Worm (Caenorhabditis elegans) whole organism, mixed stage, embryonic: ENCODE results near the gene camt-1.
A peak's percentile ranks its signal among the peaks of the same experiment; 100 is the strongest.

Experiments
- M03D4.4 ChIP-seq: sonication (generic microtip); optimal IDR thresholded peaks from 2 replicates; lab custom pipeline; 2017; ENCODE audit warnings: mild to moderate bottlenecking, missing genetic modification characterization, missing compliant biosample characterization
- bed-3 ChIP-seq: fragments of 200-800 bp; sonication (Bioruptor generic); optimal IDR thresholded peaks from 3 replicates; lab custom pipeline; 2018; ENCODE audit warnings: mild to moderate bottlenecking, missing genetic modification characterization, moderate library complexity, missing compliant biosample characterization
- blmp-1 ChIP-seq: fragments of 150-350 bp; optimal IDR thresholded peaks from 2 replicates; lab custom pipeline; 2014; ENCODE audit warnings: missing biosample characterization, missing genetic modification characterization
- ceh-39 ChIP-seq: fragments of 150-350 bp; optimal IDR thresholded peaks from 2 replicates; lab custom pipeline; 2014; ENCODE audit warnings: missing biosample characterization, missing genetic modification characterization
- ceh-43 ChIP-seq: fragments of 200-800 bp; sonication (Bioruptor generic); optimal IDR thresholded peaks from 2 replicates; lab custom pipeline; 2018; ENCODE audit warnings: mild to moderate bottlenecking, missing genetic modification characterization, moderate library complexity, missing compliant biosample characterization
- ceh-83 ChIP-seq: fragments of 200-800 bp; sonication (Bioruptor generic); optimal IDR thresholded peaks from 2 replicates; lab custom pipeline; 2018; ENCODE audit warnings: mild to moderate bottlenecking, missing genetic modification characterization, missing compliant biosample characterization
- ces-1 ChIP-seq: fragments of 150-350 bp; optimal IDR thresholded peaks from 2 replicates; lab custom pipeline; 2014; ENCODE audit warnings: missing biosample characterization, missing genetic modification reagents, missing genetic modification characterization
- cnd-1 ChIP-seq: fragments of 200-800 bp; sonication (Bioruptor generic); optimal IDR thresholded peaks from 2 replicates; lab custom pipeline; 2018; ENCODE audit warnings: mild to moderate bottlenecking, missing genetic modification characterization, missing compliant biosample characterization
- elt-1 ChIP-seq: sonication (generic microtip); optimal IDR thresholded peaks from 2 replicates; lab custom pipeline; 2017; ENCODE audit warnings: missing genetic modification characterization, mild to moderate bottlenecking, missing compliant biosample characterization, antibody characterized with exemption, moderate library complexity, borderline replicate concordance; ENCODE audit not compliant: insufficient read depth
- elt-3 ChIP-seq: fragments of 150-350 bp; optimal IDR thresholded peaks from 2 replicates; lab custom pipeline; 2014; ENCODE audit warnings: missing biosample characterization, missing genetic modification characterization
- flh-1 ChIP-seq: fragments of 200-800 bp; sonication (Bioruptor generic); optimal IDR thresholded peaks from 2 replicates; lab custom pipeline; 2018; ENCODE audit warnings: mild to moderate bottlenecking, missing genetic modification characterization, moderate library complexity, missing compliant biosample characterization
- ham-2 ChIP-seq: fragments of 200-800 bp; sonication (Bioruptor generic); optimal IDR thresholded peaks from 2 replicates; lab custom pipeline; 2018; ENCODE audit warnings: mild to moderate bottlenecking, missing genetic modification characterization, missing compliant biosample characterization
- hlh-1 ChIP-seq: fragments of 150-350 bp; optimal IDR thresholded peaks from 2 replicates; lab custom pipeline; 2014; ENCODE audit warnings: missing biosample characterization, missing genetic modification reagents, missing genetic modification characterization
- lin-13 ChIP-seq: fragments of 150-350 bp; optimal IDR thresholded peaks from 2 replicates; lab custom pipeline; 2014; ENCODE audit warnings: missing biosample characterization, missing genetic modification characterization
- lin-32 ChIP-seq: fragments of 200-800 bp; sonication (Bioruptor generic); optimal IDR thresholded peaks from 2 replicates; lab custom pipeline; 2018; ENCODE audit warnings: mild to moderate bottlenecking, missing genetic modification characterization, missing compliant biosample characterization
- lsy-2 ChIP-seq: fragments of 150-350 bp; optimal IDR thresholded peaks from 2 replicates; lab custom pipeline; 2014; ENCODE audit warnings: missing biosample characterization, missing genetic modification characterization
- mab-5 ChIP-seq: fragments of 150-350 bp; optimal IDR thresholded peaks from 2 replicates; lab custom pipeline; 2014; ENCODE audit warnings: missing biosample characterization, missing genetic modification characterization
- mep-1 ChIP-seq: fragments of 150-350 bp; optimal IDR thresholded peaks from 2 replicates; lab custom pipeline; 2017; ENCODE audit warnings: missing biosample characterization, missing genetic modification reagents, missing genetic modification characterization, inconsistent platforms
- mls-2 ChIP-seq: sonication (generic microtip); optimal IDR thresholded peaks from 2 replicates; lab custom pipeline; 2016; ENCODE audit warnings: mild to moderate bottlenecking, missing genetic modification characterization, moderate library complexity, missing compliant biosample characterization
- nhr-12 ChIP-seq: fragments of 150-350 bp; optimal IDR thresholded peaks from 2 replicates; lab custom pipeline; 2014; ENCODE audit warnings: missing biosample characterization, missing genetic modification characterization
- nhr-2 ChIP-seq: fragments of 150-350 bp; optimal IDR thresholded peaks from 2 replicates; lab custom pipeline; 2014; ENCODE audit warnings: missing biosample characterization, missing genetic modification characterization
- nhr-237 ChIP-seq: fragments of 150-350 bp; optimal IDR thresholded peaks from 2 replicates; lab custom pipeline; 2014; ENCODE audit warnings: missing biosample characterization, missing genetic modification characterization
- nhr-28 ChIP-seq: fragments of 150-350 bp; optimal IDR thresholded peaks from 2 replicates; lab custom pipeline; 2014; ENCODE audit warnings: missing biosample characterization, missing genetic modification characterization
- nhr-76 ChIP-seq: sonication (generic microtip); optimal IDR thresholded peaks from 2 replicates; lab custom pipeline; 2017; ENCODE audit warnings: missing biosample characterization, missing genetic modification characterization
- pha-4 ChIP-seq: fragments of 150-350 bp; optimal IDR thresholded peaks from 2 replicates; lab custom pipeline; 2018; ENCODE audit warnings: missing biosample characterization, missing genetic modification reagents, missing genetic modification characterization
- sem-2 ChIP-seq: fragments of 200-800 bp; sonication (Bioruptor generic); optimal IDR thresholded peaks from 2 replicates; lab custom pipeline; 2018; ENCODE audit warnings: mild to moderate bottlenecking, missing genetic modification characterization, missing compliant biosample characterization
- snpc-4 ChIP-seq: fragments of 150-350 bp; optimal IDR thresholded peaks from 2 replicates; lab custom pipeline; 2014; ENCODE audit warnings: missing biosample characterization, missing genetic modification characterization
- sptf-1 ChIP-seq: sonication (generic microtip); optimal IDR thresholded peaks from 2 replicates; lab custom pipeline; 2017; ENCODE audit warnings: mild to moderate bottlenecking, missing genetic modification characterization, moderate library complexity, missing compliant biosample characterization
- tbx-8 ChIP-seq: fragments of 200-800 bp; sonication (Bioruptor generic); optimal IDR thresholded peaks from 2 replicates; lab custom pipeline; 2018; ENCODE audit warnings: mild to moderate bottlenecking, missing genetic modification characterization, moderate library complexity, missing compliant biosample characterization
- unc-120 ChIP-seq: sonication (generic microtip); optimal IDR thresholded peaks from 2 replicates; lab custom pipeline; 2017; ENCODE audit warnings: missing genetic modification characterization, missing compliant biosample characterization; ENCODE audit not compliant: poor library complexity, severe bottlenecking
- unc-39 ChIP-seq: fragments of 150-350 bp; optimal IDR thresholded peaks from 2 replicates; lab custom pipeline; 2014; ENCODE audit warnings: missing biosample characterization, missing genetic modification characterization
- unc-62 ChIP-seq: fragments of 150-350 bp; optimal IDR thresholded peaks from 2 replicates; lab custom pipeline; 2014; ENCODE audit warnings: missing biosample characterization, missing genetic modification reagents, missing genetic modification characterization
- zip-8 ChIP-seq: fragments of 150-350 bp; optimal IDR thresholded peaks from 2 replicates; lab custom pipeline; 2014; ENCODE audit warnings: missing biosample characterization, missing genetic modification characterization
- ztf-11 ChIP-seq: fragments of 150-350 bp; optimal IDR thresholded peaks from 2 replicates; lab custom pipeline; 2014; ENCODE audit warnings: missing biosample characterization, missing genetic modification characterization

camt-1 gene

ce11 chrII:4517254-4517653 is 12.3 kb upstream of the camt-1 start:
- TF ChIP-seq lsy-2 (tag; lab: Kevin White, UChicago) = peak; percentile 14
- TF ChIP-seq nhr-12 (tag; lab: Kevin White, UChicago) = no peak
- peak; percentile 95 for TF ChIP-seq hlh-1 (tag; lab: Kevin White, UChicago)
- TF ChIP-seq ceh-43 = no peak
- TF ChIP-seq, all 35 proteins: peak for 2

- TF ChIP-seq M03D4.4 (tag; lab: Kevin White, UChicago) (peak; percentile 5), unc-120 (tag; lab: Kevin White, UChicago) (peak; percentile 90), hlh-1 (tag; lab: Kevin White, UChicago) (peak; percentile 99), nhr-28 (tag; lab: Kevin White, UChicago) (no peak), unc-62 (peak; percentile 79), elt-3 (no peak), nhr-2 (tag; lab: Kevin White, UChicago) (peak; percentile 12), pha-4 (tag; lab: Kevin White, UChicago) (no peak)
These were observed 11.3 kb upstream of the camt-1 start for ce11 chrII:4516291-4516690.

- TF ChIP-seq flh-1 (no peak), lsy-2 (tag; lab: Kevin White, UChicago) (no peak), unc-62 (no peak), zip-8 (tag; lab: Kevin White, UChicago) (no peak), mab-5 (tag; lab: Kevin White, UChicago) (no peak)
These were observed 7.0 kb upstream of the camt-1 start, which contains the start of gene cyp-23A1 for ce11 chrII:4511911-4512310. cyp-23A1 (plus strand) TSS chrII:4512211.

- TF ChIP-seq snpc-4 (tag; lab: Kevin White, UChicago) = no peak
- peak; percentile 66 for TF ChIP-seq blmp-1 (tag; lab: Kevin White, UChicago)
- TF ChIP-seq bed-3 (GFP tag; lab: Kevin White, UChicago) = no peak
- no peak for TF ChIP-seq mep-1 (tag; lab: Kevin White, UChicago)
- TF ChIP-seq nhr-28 (tag; lab: Kevin White, UChicago) = no peak
These were observed 5.7 kb upstream of the camt-1 start for ce11 chrII:4510684-4511083.

- no peak for TF ChIP-seq M03D4.4 (tag; lab: Kevin White, UChicago)
- TF ChIP-seq cnd-1 (tag; lab: Kevin White, UChicago) = no peak
- TF ChIP-seq unc-120 (tag; lab: Kevin White, UChicago) = no peak
- TF ChIP-seq nhr-12 (tag; lab: Kevin White, UChicago) = no peak
- TF ChIP-seq unc-39 = no peak
- no peak for TF ChIP-seq sem-2 (GFP tag; lab: Kevin White, UChicago)
- TF ChIP-seq mep-1 (tag; lab: Kevin White, UChicago) = no peak
- no peak for TF ChIP-seq lsy-2 (tag; lab: Kevin White, UChicago)
- TF ChIP-seq sptf-1 = no peak
- no peak for TF ChIP-seq nhr-237 (tag; lab: Kevin White, UChicago)
- no peak for TF ChIP-seq ceh-83 (GFP tag; lab: Kevin White, UChicago)
- no peak for TF ChIP-seq ztf-11 (tag; lab: Kevin White, UChicago)
- no peak for TF ChIP-seq nhr-28 (tag; lab: Kevin White, UChicago)
- no peak for TF ChIP-seq tbx-8 (GFP tag; lab: Kevin White, UChicago)
- no peak for TF ChIP-seq nhr-2 (tag; lab: Kevin White, UChicago)
- no peak for TF ChIP-seq hlh-1 (tag; lab: Kevin White, UChicago)
- TF ChIP-seq, all 35 proteins: peak for 0
These were observed 2.7 kb upstream of the camt-1 start for ce11 chrII:4507669-4508068.

- TF ChIP-seq zip-8 (tag; lab: Kevin White, UChicago) (no peak), cnd-1 (tag; lab: Kevin White, UChicago) (no peak), sptf-1 (no peak), nhr-28 (tag; lab: Kevin White, UChicago) (no peak), ceh-39 (tag; lab: Kevin White, UChicago) (no peak), elt-1 (no peak), ceh-43 (no peak), mep-1 (tag; lab: Kevin White, UChicago) (no peak), snpc-4 (tag; lab: Kevin White, UChicago) (no peak), M03D4.4 (tag; lab: Kevin White, UChicago) (no peak), hlh-1 (tag; lab: Kevin White, UChicago) (peak; percentile 86), sem-2 (GFP tag; lab: Kevin White, UChicago) (no peak), tbx-8 (GFP tag; lab: Kevin White, UChicago) (no peak), ceh-83 (GFP tag; lab: Kevin White, UChicago) (no peak), ham-2 (GFP tag; lab: Kevin White, UChicago) (no peak), bed-3 (GFP tag; lab: Kevin White, UChicago) (no peak), elt-3 (no peak), pha-4 (tag; lab: Kevin White, UChicago) (no peak), mls-2 (no peak), nhr-237 (tag; lab: Kevin White, UChicago) (no peak), lsy-2 (tag; lab: Kevin White, UChicago) (peak; percentile 17), unc-120 (tag; lab: Kevin White, UChicago) (peak; percentile 65), nhr-76 (tag; lab: Kevin White, UChicago) (no peak), unc-62 (no peak), blmp-1 (tag; lab: Kevin White, UChicago) (no peak), nhr-12 (tag; lab: Kevin White, UChicago) (no peak), lin-32 (GFP tag; lab: Kevin White, UChicago) (no peak), ces-1 (GFP tag; lab: Kevin White, UChicago) (peak; percentile 85), lin-13 (tag; lab: Kevin White, UChicago) (no peak)
These were observed 1.8 kb upstream of the camt-1 start for ce11 chrII:4506552-4507291.
